Fruit fly (Drosophila melanogaster) S2 (cell line): ENCODE data around the gene CG4053.

Experiments
- CG8478 ChIP-seq: fragments of >200 bp; optimal IDR thresholded peaks from 2 replicates; lab custom pipeline; 2018
- CTCF ChIP-seq, 2 experiments: fragments of >200 bp; optimal IDR thresholded peaks; 2 replicates each; lab custom pipeline; 2018

Gene CG4053

DNA sequence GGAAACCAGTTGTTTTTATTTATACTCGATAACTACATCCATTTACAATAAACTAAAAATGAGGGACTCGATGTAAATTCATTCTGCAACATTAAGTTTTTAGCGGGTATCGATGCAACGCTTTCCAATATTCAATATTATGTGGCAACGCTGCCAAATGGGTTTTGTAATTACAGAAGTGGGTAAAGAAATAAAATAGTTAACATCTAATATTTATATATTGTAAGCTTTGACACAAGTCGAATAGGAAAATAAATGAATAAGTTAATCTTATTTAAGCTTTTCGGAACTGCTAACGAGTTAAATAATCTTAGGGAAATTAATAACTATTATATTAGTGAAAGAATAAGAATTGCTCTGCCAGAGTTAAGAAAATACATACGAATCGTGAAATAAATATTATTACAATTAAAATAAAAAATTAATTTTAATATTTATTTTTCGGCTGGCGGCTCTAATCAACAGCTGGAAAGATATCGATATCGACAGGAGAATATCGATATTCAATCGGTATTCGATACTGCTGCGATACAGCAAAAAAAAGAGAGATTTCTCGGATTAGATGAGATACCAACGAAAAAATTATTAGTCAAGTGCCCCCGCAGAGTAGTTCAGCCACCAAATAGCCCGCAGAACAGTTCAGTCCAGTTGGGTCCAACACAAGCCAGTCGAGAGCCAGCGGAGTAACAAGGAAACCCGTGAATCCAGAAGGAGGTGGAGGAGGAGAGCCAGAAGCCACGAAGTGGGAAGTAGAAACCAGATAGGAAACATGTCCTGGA is 46.8 kb downstream of the CG4053 start, which contains the start of gene GckIII:
Gene GckIII (plus strand): TSS at position 485 of the 779 bp plus-strand sequence.
- no peak for TF ChIP-seq CTCF (optimal IDR thresholded peaks at IDR 0.05; lab: Kevin White, UChicago)
- TF ChIP-seq CG8478 (lab: Kevin White, UChicago), result no peak

DNA sequence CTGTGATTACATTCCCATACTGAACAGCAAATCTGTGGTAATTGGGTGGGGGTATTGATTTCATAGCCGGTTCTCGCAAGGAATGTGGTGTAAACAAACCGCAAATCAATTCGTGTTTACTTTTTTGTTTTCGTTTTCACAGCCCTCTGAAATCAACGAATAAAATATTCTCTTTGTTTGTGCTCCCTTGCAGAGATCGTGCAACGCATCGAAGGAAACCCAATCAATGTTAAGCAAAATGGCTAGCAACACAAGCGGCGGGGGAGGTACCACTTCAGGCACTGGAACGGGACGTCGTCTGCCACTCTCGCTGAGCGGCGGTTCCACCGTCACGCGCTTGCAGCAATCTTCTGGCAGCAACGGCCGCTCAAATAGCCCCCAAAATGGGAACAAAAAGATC is 49.5 kb downstream of the CG4053 start:
- no peak for TF ChIP-seq CG8478 (lab: Kevin White, UChicago)
- no peak for TF ChIP-seq CTCF (optimal IDR thresholded peaks at IDR 0.05; lab: Kevin White, UChicago)

DNA sequence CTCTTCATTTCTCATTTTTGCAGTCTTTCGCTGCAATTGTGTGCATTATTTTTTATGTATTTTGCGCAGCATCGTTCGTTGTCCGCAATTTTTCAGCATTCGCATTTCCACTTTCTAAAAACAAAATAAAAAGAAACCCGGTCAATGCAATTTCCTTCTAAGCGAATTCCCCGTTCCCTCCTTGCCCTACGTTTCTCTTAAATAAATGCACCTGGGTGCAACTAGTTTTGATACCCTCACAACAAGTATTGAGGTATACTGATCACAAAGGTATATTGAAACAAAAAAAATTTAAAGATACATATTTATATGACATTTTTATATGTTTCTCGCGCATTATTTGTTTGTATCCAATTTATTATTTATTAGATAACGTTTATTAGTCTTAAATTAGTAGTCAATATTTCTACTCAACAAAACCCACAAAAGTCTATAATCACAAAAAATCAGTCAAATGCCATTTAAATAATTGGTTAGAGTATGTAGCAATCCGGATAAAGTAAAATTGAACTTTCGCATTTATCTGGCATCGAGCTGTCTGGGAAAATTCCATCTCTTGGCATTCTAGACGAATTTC is 50.6 kb downstream of the CG4053 start:
- TF ChIP-seq CTCF (optimal IDR thresholded peaks at IDR 0.05; lab: Kevin White, UChicago) (no peak), CG8478 (lab: Kevin White, UChicago) (no peak)
